Worm (Caenorhabditis elegans): ENCODE data around the gene C18H7.12.

ce11 chrIV:633565-633964, 45.9 kb upstream of the C18H7.12 start:
- TF ChIP-seq pha-4 (tag; optimal IDR thresholded peaks at IDR 0.05) (no peak), fkh-6 (tag; optimal IDR thresholded peaks at IDR 0.05) (no peak), unc-86 (tag; optimal IDR thresholded peaks at IDR 0.05) (no peak), rnt-1 (tag; optimal IDR thresholded peaks at IDR 0.05) (no peak), hlh-6 (tag; optimal IDR thresholded peaks at IDR 0.05) (no peak), ceh-30 (tag; optimal IDR thresholded peaks at IDR 0.05) (no peak), pat-9 (tag; optimal IDR thresholded peaks at IDR 0.05) (no peak), pqm-1 (tag; optimal IDR thresholded peaks at IDR 0.05) (no peak), hlh-30 (tag; optimal IDR thresholded peaks at IDR 0.05; ENCODE audit: insufficient read depth) (no peak), ceh-19 (GFP tag; optimal IDR thresholded peaks at IDR 0.05) (no peak), elt-2 (tag; optimal IDR thresholded peaks at IDR 0.05) (no peak), dve-1 (tag; optimal IDR thresholded peaks at IDR 0.05) (no peak)
